Worm (Caenorhabditis elegans) whole organism, L1 larva: ENCODE measurements around the gene F31D4.5.

Source experiments
- C16A3.4 ChIP-seq: fragments of 150-350 bp; optimal IDR thresholded peaks from 2 replicates; lab custom pipeline; 2014; ENCODE audit warnings: missing biosample characterization, missing genetic modification characterization
- C34B4.2 ChIP-seq: sonication (generic microtip); optimal IDR thresholded peaks from 2 replicates; lab custom pipeline; 2017; ENCODE audit warnings: mild to moderate bottlenecking, missing genetic modification characterization, missing compliant biosample characterization
- Y116A8C.19 ChIP-seq: sonication (generic microtip); optimal IDR thresholded peaks from 2 replicates; lab custom pipeline; 2016; ENCODE audit warnings: missing compliant biosample characterization, missing genetic modification characterization, borderline replicate concordance
- aha-1 ChIP-seq: fragments of 150-350 bp; optimal IDR thresholded peaks from 2 replicates; lab custom pipeline; 2014; ENCODE audit warnings: missing biosample characterization, missing genetic modification characterization
- alr-1 ChIP-seq: fragments of 200-800 bp; sonication (Bioruptor generic); optimal IDR thresholded peaks from 2 replicates; lab custom pipeline; 2018; ENCODE audit warnings: borderline replicate concordance, mild to moderate bottlenecking, missing genetic modification characterization, missing compliant biosample characterization
- aly-2 ChIP-seq: fragments of 150-350 bp; optimal IDR thresholded peaks from 2 replicates; lab custom pipeline; 2014; ENCODE audit warnings: missing biosample characterization, missing genetic modification characterization
- ama-1 ChIP-seq: fragments of 150-350 bp; optimal IDR thresholded peaks from 2 replicates; lab custom pipeline; 2014
- ceh-63 ChIP-seq: fragments of 200-800 bp; sonication (Bioruptor generic); optimal IDR thresholded peaks from 2 replicates; lab custom pipeline; 2018; ENCODE audit warnings: mild to moderate bottlenecking, missing genetic modification characterization, missing compliant biosample characterization
- ceh-8 ChIP-seq: fragments of 200-800 bp; sonication (Bioruptor generic); optimal IDR thresholded peaks from 2 replicates; lab custom pipeline; 2018; ENCODE audit warnings: mild to moderate bottlenecking, missing genetic modification characterization, moderate library complexity, missing compliant biosample characterization
- ceh-88 ChIP-seq: fragments of 200-800 bp; sonication (Bioruptor generic); IDR thresholded peaks from 2 replicates; pipeline ENCODE4 v1.3.6; 2022; ENCODE audit warnings: missing genetic modification characterization, missing compliant biosample characterization
- ceh-90 ChIP-seq: sonication (generic microtip); optimal IDR thresholded peaks from 2 replicates; lab custom pipeline; 2016; ENCODE audit warnings: missing genetic modification characterization, missing compliant biosample characterization
- dpl-1 ChIP-seq, 3 experiments: fragments of 150-350 bp in 2 of 3; sonication (generic microtip) in 1 of 3; optimal IDR thresholded peaks; 2 replicates each; lab custom pipeline; 2014 to 2017; ENCODE audit warnings: missing biosample characterization in 3 of 3, missing genetic modification characterization in 3 of 3, missing genetic modification reagents in 3 of 3
- efl-1 ChIP-seq, 4 experiments: fragments of 150-350 bp; optimal IDR thresholded peaks in 3 of 4; peaks in 1 of 4; 1 replicate in 1 of 4; 2 replicates in 3 of 4; lab custom pipeline; 2014; ENCODE audit warnings: missing biosample characterization in 2 of 4, missing genetic modification characterization in 2 of 4, missing genetic modification reagents in 2 of 4
- efl-3 ChIP-seq: fragments of 200-800 bp; sonication (Bioruptor generic); optimal IDR thresholded peaks from 2 replicates; lab custom pipeline; 2018; ENCODE audit warnings: mild to moderate bottlenecking, missing genetic modification characterization, missing compliant biosample characterization
- ets-5 ChIP-seq: fragments of 200-800 bp; sonication (Bioruptor generic); IDR thresholded peaks from 2 replicates; pipeline ENCODE4 v1.3.6; 2022; ENCODE audit warnings: missing genetic modification characterization, missing compliant biosample characterization
- fkh-10 ChIP-seq: sonication (generic microtip); optimal IDR thresholded peaks from 2 replicates; lab custom pipeline; 2017; ENCODE audit warnings: missing biosample characterization, missing genetic modification reagents, missing genetic modification characterization
- irx-1 ChIP-seq: sonication (generic microtip); optimal IDR thresholded peaks from 2 replicates; lab custom pipeline; 2016; ENCODE audit warnings: missing genetic modification characterization, missing compliant biosample characterization
- isw-1 ChIP-seq: fragments of 200-800 bp; sonication (Bioruptor generic); IDR thresholded peaks from 2 replicates; pipeline ENCODE4 v1.3.6; 2022; ENCODE audit warnings: missing genetic modification characterization, missing compliant biosample characterization
- jun-1 ChIP-seq: fragments of 150-350 bp; optimal IDR thresholded peaks from 2 replicates; lab custom pipeline; 2014; ENCODE audit warnings: missing biosample characterization, missing genetic modification reagents, missing genetic modification characterization
- lin-15B ChIP-seq: fragments of 150-350 bp; sonication (generic microtip); optimal IDR thresholded peaks from 3 replicates; lab custom pipeline; 2014; ENCODE audit warnings: missing biosample characterization, missing genetic modification characterization
- lin-35 ChIP-seq, 2 experiments: fragments of 150-350 bp; optimal IDR thresholded peaks; 2 replicates each; lab custom pipeline; 2014; ENCODE audit warnings: missing biosample characterization in 2 of 2, missing genetic modification characterization in 2 of 2, missing genetic modification reagents in 2 of 2
- lin-39 ChIP-seq: fragments of 150-350 bp; optimal IDR thresholded peaks from 2 replicates; lab custom pipeline; 2014; ENCODE audit warnings: missing biosample characterization, missing genetic modification reagents, missing genetic modification characterization
- lir-3 ChIP-seq: sonication (generic microtip); optimal IDR thresholded peaks from 2 replicates; lab custom pipeline; 2016; ENCODE audit warnings: mild to moderate bottlenecking, missing genetic modification characterization, moderate library complexity, missing compliant biosample characterization; ENCODE audit not compliant: poor library complexity
- lsy-2 ChIP-seq, 2 experiments: fragments of 150-350 bp; optimal IDR thresholded peaks; 2 replicates each; lab custom pipeline; 2014; ENCODE audit warnings: missing biosample characterization in 2 of 2, missing genetic modification characterization in 2 of 2
- mab-9 ChIP-seq: fragments of 200-800 bp; sonication (Bioruptor generic); IDR thresholded peaks from 2 replicates; pipeline ENCODE4 v1.3.6; 2022; ENCODE audit warnings: missing genetic modification reagents, missing genetic modification characterization, missing compliant biosample characterization
- nhr-19 ChIP-seq: fragments of 200-800 bp; sonication (Bioruptor generic); conservative IDR thresholded peaks from 2 replicates; pipeline ENCODE4 v1.3.6; 2022; ENCODE audit warnings: missing genetic modification characterization, missing compliant biosample characterization
- nhr-237 ChIP-seq: fragments of 150-350 bp; optimal IDR thresholded peaks from 2 replicates; lab custom pipeline; 2014; ENCODE audit warnings: missing biosample characterization, missing genetic modification characterization
- nhr-71 ChIP-seq: sonication (generic microtip); optimal IDR thresholded peaks from 2 replicates; lab custom pipeline; 2016; ENCODE audit warnings: mild to moderate bottlenecking, missing genetic modification characterization, moderate library complexity, missing compliant biosample characterization
- nhr-84 ChIP-seq: sonication (generic microtip); optimal IDR thresholded peaks from 2 replicates; lab custom pipeline; 2017; ENCODE audit warnings: missing biosample characterization, missing genetic modification characterization
- nhr-85 ChIP-seq: sonication (generic microtip); peaks from one replicate; lab custom pipeline; 2016; ENCODE audit warnings: missing genetic modification characterization, inconsistent platforms, missing compliant biosample characterization
- nhr-90 ChIP-seq: sonication (generic microtip); optimal IDR thresholded peaks from 2 replicates; lab custom pipeline; 2016; ENCODE audit warnings: mild to moderate bottlenecking, missing genetic modification characterization, missing compliant biosample characterization; ENCODE audit not compliant: poor library complexity
- pqm-1 ChIP-seq: sonication (generic microtip); optimal IDR thresholded peaks from 3 replicates; lab custom pipeline; 2017; ENCODE audit warnings: missing biosample characterization, missing genetic modification characterization
- rnt-1 ChIP-seq: sonication (generic microtip); optimal IDR thresholded peaks from 2 replicates; lab custom pipeline; 2016; ENCODE audit warnings: mild to moderate bottlenecking, missing genetic modification characterization, moderate library complexity, missing compliant biosample characterization
- skn-1 ChIP-seq: fragments of 150-350 bp; optimal IDR thresholded peaks from 2 replicates; lab custom pipeline; 2014; ENCODE audit warnings: missing biosample characterization, missing genetic modification characterization
- sox-4 ChIP-seq: sonication (generic microtip); optimal IDR thresholded peaks from 2 replicates; lab custom pipeline; 2016; ENCODE audit warnings: missing genetic modification characterization, missing compliant biosample characterization
- sptf-1 ChIP-seq: fragments of 150-350 bp; optimal IDR thresholded peaks from 2 replicates; lab custom pipeline; 2014; ENCODE audit warnings: missing biosample characterization, missing genetic modification characterization
- sup-37 ChIP-seq: fragments of 200-800 bp; sonication (Bioruptor generic); optimal IDR thresholded peaks from 2 replicates; lab custom pipeline; 2018; ENCODE audit warnings: mild to moderate bottlenecking, missing genetic modification characterization, missing compliant biosample characterization
- tbx-2 ChIP-seq: sonication (generic microtip); optimal IDR thresholded peaks from 2 replicates; lab custom pipeline; 2016; ENCODE audit warnings: missing genetic modification characterization, missing compliant biosample characterization
- unc-62 ChIP-seq: fragments of 150-350 bp; optimal IDR thresholded peaks from 2 replicates; lab custom pipeline; 2014; ENCODE audit warnings: missing biosample characterization, missing genetic modification reagents, missing genetic modification characterization
- unc-98 ChIP-seq: fragments of 200-800 bp; sonication (Bioruptor generic); IDR thresholded peaks from 2 replicates; pipeline ENCODE4 v1.3.6; 2022; ENCODE audit warnings: missing genetic modification characterization, missing compliant biosample characterization
- vab-15 ChIP-seq: sonication (generic microtip); optimal IDR thresholded peaks from 2 replicates; lab custom pipeline; 2017; ENCODE audit warnings: missing genotype, mild to moderate bottlenecking, missing genetic modification characterization, missing compliant biosample characterization
- zip-4 ChIP-seq: fragments of 200-800 bp; sonication (Bioruptor generic); optimal IDR thresholded peaks from 2 replicates; lab custom pipeline; 2018; ENCODE audit warnings: mild to moderate bottlenecking, missing genetic modification characterization, moderate library complexity, missing compliant biosample characterization
- ztf-11 ChIP-seq, 2 experiments: sonication (generic microtip); optimal IDR thresholded peaks; 2 replicates each; lab custom pipeline; 2016 to 2017; ENCODE audit warnings: missing genetic modification characterization in 2 of 2, missing biosample characterization in 1 of 2, missing compliant biosample characterization in 1 of 2
- ztf-4 ChIP-seq: fragments of 150-350 bp; optimal IDR thresholded peaks from 2 replicates; lab custom pipeline; 2014; ENCODE audit warnings: missing biosample characterization, missing genetic modification characterization

The F31D4.5 gene

DNA sequence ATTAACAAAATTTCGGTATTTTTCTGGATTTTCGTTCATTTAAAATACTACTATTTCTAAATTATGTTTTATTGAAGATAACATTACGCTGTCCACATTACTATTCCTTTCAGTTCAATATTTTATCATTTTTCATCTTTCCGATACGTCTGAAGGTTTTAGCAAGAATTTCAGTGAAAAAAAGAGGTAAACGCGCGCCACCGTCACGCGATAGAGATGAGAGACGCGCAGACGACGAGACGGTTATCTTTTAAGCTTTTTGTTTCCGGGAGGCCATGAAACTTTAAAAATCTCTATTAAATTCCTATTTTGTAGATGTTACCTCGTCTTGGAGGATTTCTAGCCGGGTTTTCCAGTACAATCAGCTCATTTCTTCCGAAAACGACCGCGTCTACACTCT is 16.1 kb upstream of the F31D4.5 start, which contains the start of gene mrps-12:
Gene mrps-12, plus strand, starts transcription at position 316 of the 400 bp plus-strand sequence.
- TF ChIP-seq isw-1 (GFP tag; lab: Robert Waterston, UW) (no peak), nhr-90 (tag; lab: Kevin White, UChicago) (no peak), lin-15B (tag; lab: Kevin White, UChicago) (peak; percentile 14), nhr-71 (tag; lab: Kevin White, UChicago) (peak; percentile 35), dpl-1 (GFP tag; optimal IDR thresholded peaks at IDR 0.05; lab: Kevin White, UChicago) (peak in 1 of 3 experiments; percentile 15), ets-5 (GFP tag; lab: Robert Waterston, UW) (no peak), lsy-2 (tag; optimal IDR thresholded peaks at IDR 0.05; lab: Kevin White, UChicago) (peak; percentile 7 to 61), nhr-84 (tag; lab: Kevin White, UChicago) (no peak), aly-2 (no peak), lin-35 (GFP tag; optimal IDR thresholded peaks at IDR 0.05; lab: Kevin White, UChicago) (peak; percentile 17 to 42), rnt-1 (peak; percentile 9), irx-1 (no peak), efl-1 (optimal IDR thresholded peaks at IDR 0.05; lab: Kevin White, UChicago) (peak; percentile 12 to 37), efl-1 (GFP tag; optimal IDR thresholded peaks at IDR 0.05 in 1 of 2; lab: Kevin White, UChicago) (peak in 1 of 2 experiments; percentile 29), unc-98 (GFP tag; lab: Robert Waterston, UW) (no peak)

DNA sequence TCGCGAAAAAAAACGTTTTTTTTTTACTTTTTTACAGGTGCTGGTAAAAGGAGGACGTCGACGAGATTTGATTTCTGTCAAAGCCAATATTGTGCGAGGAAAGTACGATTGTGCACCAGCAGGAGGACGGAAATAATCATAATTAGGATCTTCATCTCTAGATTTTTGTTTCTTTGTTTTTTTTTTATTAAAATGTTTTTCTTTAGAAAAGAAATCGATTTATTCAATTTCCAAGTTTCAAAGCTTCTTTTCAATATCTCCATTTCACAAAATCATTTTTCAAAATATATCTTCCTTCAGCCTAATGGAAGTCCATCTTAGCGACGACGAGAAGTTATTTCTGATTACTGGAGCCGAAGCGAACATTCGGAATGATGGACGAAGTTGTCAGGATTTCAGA is 15.3 kb upstream of the F31D4.5 start, which contains the start of gene exos-7:
Gene exos-7, plus strand, starts transcription at position 301 of the 400 bp plus-strand sequence.
- TF ChIP-seq nhr-85 (tag; lab: Kevin White, UChicago) (peak; percentile 51), unc-62 (GFP tag; lab: Kevin White, UChicago) (no peak)

DNA sequence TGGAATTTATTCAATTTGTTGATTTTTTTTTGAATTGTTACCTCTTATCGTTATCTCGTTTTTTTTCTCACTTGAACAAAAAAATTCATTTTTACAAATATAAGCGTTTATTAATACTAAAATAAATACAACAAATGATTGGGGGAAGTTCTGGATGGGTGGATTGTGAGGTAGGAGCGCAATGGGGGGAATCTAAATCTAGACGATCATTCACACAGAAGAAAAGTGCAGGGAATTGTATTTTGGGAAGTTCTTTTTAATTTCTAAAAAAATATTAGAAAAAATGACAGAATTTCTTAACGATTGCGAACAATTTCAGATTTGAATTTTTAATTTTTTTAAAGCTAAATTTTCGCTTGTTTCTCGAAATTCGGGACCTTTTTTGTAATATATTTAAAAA is 12.4 kb upstream of the F31D4.5 start:
- no peak for TF ChIP-seq fkh-10
- no peak for TF ChIP-seq aha-1 (tag; lab: Kevin White, UChicago)
- no peak for TF ChIP-seq skn-1
- TF ChIP-seq ceh-88 (GFP tag; lab: Robert Waterston, UW) = no peak
- no peak for TF ChIP-seq C34B4.2 (tag; lab: Kevin White, UChicago)
- no peak for TF ChIP-seq aly-2
- TF ChIP-seq nhr-85 (tag; lab: Kevin White, UChicago) = no peak
- no peak for TF ChIP-seq jun-1 (tag; lab: Kevin White, UChicago)
- TF ChIP-seq ama-1 = no peak
- TF ChIP-seq nhr-71 (tag; lab: Kevin White, UChicago) = no peak
- no peak for TF ChIP-seq nhr-19 (GFP tag; lab: Robert Waterston, UW)
- TF ChIP-seq irx-1 = no peak

ce11 chrV:20845524-20846208 is 8.2 kb upstream of the F31D4.5 start, which contains the start of the genes F31D4.2 and fkb-6:
TSS of gene F31D4.2 (minus strand) at chrV:20845546.
TSS of gene fkb-6 (plus strand) at chrV:20846158.
- no peak for TF ChIP-seq sptf-1 (tag; lab: Kevin White, UChicago)
- peak; percentile 19 for TF ChIP-seq ceh-90 (tag; lab: Kevin White, UChicago)
- peak; percentile 20 for TF ChIP-seq ceh-8 (GFP tag; lab: Kevin White, UChicago)
- peak; percentile 57; the same call in 1 of the 2 replicates for TF ChIP-seq mab-9
- TF ChIP-seq jun-1 (tag; lab: Kevin White, UChicago) = peak; percentile 81
- no peak for TF ChIP-seq alr-1 (tag; lab: Kevin White, UChicago)
- TF ChIP-seq tbx-2 = peak; percentile 78
- peak; percentile 84 for TF ChIP-seq C16A3.4 (tag; lab: Kevin White, UChicago)
- TF ChIP-seq C34B4.2 (tag; lab: Kevin White, UChicago) = no peak
- peak; percentile 2 for TF ChIP-seq nhr-237
- no peak for TF ChIP-seq sox-4 (tag; lab: Kevin White, UChicago)
- TF ChIP-seq lir-3 (tag; lab: Kevin White, UChicago) = no peak
- TF ChIP-seq rnt-1 = peak; percentile 74
- peak; percentile 74 to 85 for TF ChIP-seq lin-35 (GFP tag; optimal IDR thresholded peaks at IDR 0.05; lab: Kevin White, UChicago)
- TF ChIP-seq lin-39 = peak; percentile 7
- TF ChIP-seq aly-2 = no peak
- TF ChIP-seq lin-15B (tag; lab: Kevin White, UChicago) = peak; percentile 25
- TF ChIP-seq nhr-71 (tag; lab: Kevin White, UChicago) = peak; percentile 89
- peak in 1 of 2 experiments; percentile 35 for TF ChIP-seq ztf-11 (tag; optimal IDR thresholded peaks at IDR 0.05; lab: Kevin White, UChicago)
- TF ChIP-seq pqm-1 (tag; lab: Kevin White, UChicago) = no peak
- peak; percentile 73 for TF ChIP-seq isw-1 (GFP tag; lab: Robert Waterston, UW)
- peak; percentile 25 for TF ChIP-seq vab-15 (tag; lab: Kevin White, UChicago)
- TF ChIP-seq zip-4 = peak; percentile 52
- peak; percentile 50 to 71 (median 70) for TF ChIP-seq dpl-1 (GFP tag; optimal IDR thresholded peaks at IDR 0.05; lab: Kevin White, UChicago)
- TF ChIP-seq ceh-63 (GFP tag; lab: Kevin White, UChicago) = no peak
- no peak for TF ChIP-seq Y116A8C.19 (tag; lab: Kevin White, UChicago)
- TF ChIP-seq ztf-4 (tag; lab: Kevin White, UChicago) = peak; percentile 51
- no peak for TF ChIP-seq sup-37 (GFP tag; lab: Kevin White, UChicago)
- TF ChIP-seq efl-3 = no peak
